Worm (Caenorhabditis elegans) whole organism, L2 larva: ENCODE data around the gene Y59A8B.12.

ENCODE experiments used
- Y55F3AM.14 ChIP-seq: fragments of 200-800 bp; sonication (Bioruptor generic); optimal IDR thresholded peaks from 2 replicates; lab custom pipeline; 2018; ENCODE audit warnings: mild to moderate bottlenecking, missing genetic modification characterization, missing compliant biosample characterization
- ceh-16 ChIP-seq: fragments of 150-350 bp; optimal IDR thresholded peaks from 2 replicates; lab custom pipeline; 2014; ENCODE audit warnings: missing biosample characterization, missing genetic modification characterization
- crh-2 ChIP-seq: sonication (generic microtip); optimal IDR thresholded peaks from 2 replicates; lab custom pipeline; 2017; ENCODE audit warnings: missing biosample characterization, missing genetic modification characterization
- dmd-4 ChIP-seq: sonication (generic microtip); optimal IDR thresholded peaks from 2 replicates; lab custom pipeline; 2017; ENCODE audit warnings: missing biosample characterization, missing genetic modification characterization
- egl-27 ChIP-seq: sonication (generic microtip); optimal IDR thresholded peaks from 3 replicates; lab custom pipeline; 2017; ENCODE audit warnings: missing biosample characterization, missing genetic modification reagents, missing genetic modification characterization
- lin-13 ChIP-seq: fragments of 150-350 bp; optimal IDR thresholded peaks from 2 replicates; lab custom pipeline; 2014; ENCODE audit warnings: missing biosample characterization, missing genetic modification reagents, missing genetic modification characterization
- lsy-2 ChIP-seq, 2 experiments: fragments of 150-350 bp in 1 of 2; sonication (generic microtip) in 1 of 2; optimal IDR thresholded peaks; 2 replicates each; lab custom pipeline; 2014 to 2017; ENCODE audit warnings: missing biosample characterization in 2 of 2, missing genetic modification characterization in 2 of 2
- mdl-1 ChIP-seq, 2 experiments: fragments of 150-350 bp in 1 of 2; sonication (generic microtip) in 1 of 2; optimal IDR thresholded peaks; 2 replicates each; lab custom pipeline; 2017; ENCODE audit warnings: missing biosample characterization in 2 of 2, missing genetic modification characterization in 2 of 2
- nhr-6 ChIP-seq: fragments of 150-350 bp; optimal IDR thresholded peaks from 2 replicates; lab custom pipeline; 2014; ENCODE audit warnings: missing biosample characterization, missing genetic modification characterization
- nhr-77 ChIP-seq: fragments of 150-350 bp; optimal IDR thresholded peaks from 2 replicates; lab custom pipeline; 2014; ENCODE audit warnings: missing biosample characterization, missing genetic modification characterization
- snpc-4 ChIP-seq: fragments of 150-350 bp; optimal IDR thresholded peaks from 2 replicates; lab custom pipeline; 2014; ENCODE audit warnings: missing biosample characterization, missing genetic modification characterization
- unc-39 ChIP-seq: fragments of 150-350 bp; optimal IDR thresholded peaks from 2 replicates; lab custom pipeline; 2014; ENCODE audit warnings: missing biosample characterization, missing genetic modification characterization
- unc-62 ChIP-seq: fragments of 150-350 bp; optimal IDR thresholded peaks from 2 replicates; lab custom pipeline; 2014; ENCODE audit warnings: missing biosample characterization, missing genetic modification reagents, missing genetic modification characterization

ce11 chrV:18134378-18134777 is 48.4 kb upstream of the Y59A8B.12 start, which contains the start of gene Y37H2A.7:
- TF ChIP-seq ceh-16 (tag; lab: Kevin White, UChicago) (no peak), dmd-4 (no peak), lin-13 (no peak), nhr-6 (no peak), unc-39 (tag; lab: Kevin White, UChicago) (no peak), egl-27 (no peak), crh-2 (no peak), Y55F3AM.14 (GFP tag; lab: Kevin White, UChicago) (no peak), mdl-1 (tag; optimal IDR thresholded peaks at IDR 0.05; lab: Kevin White, UChicago) (no peak), nhr-77 (tag; lab: Kevin White, UChicago) (no peak), unc-62 (GFP tag; lab: Kevin White, UChicago) (no peak), snpc-4 (tag; lab: Kevin White, UChicago) (no peak), lsy-2 (tag; optimal IDR thresholded peaks at IDR 0.05; lab: Kevin White, UChicago) (no peak)
